Fruit fly (Drosophila melanogaster): ENCODE measurements around the gene mip130.

Gene mip130

DNA sequence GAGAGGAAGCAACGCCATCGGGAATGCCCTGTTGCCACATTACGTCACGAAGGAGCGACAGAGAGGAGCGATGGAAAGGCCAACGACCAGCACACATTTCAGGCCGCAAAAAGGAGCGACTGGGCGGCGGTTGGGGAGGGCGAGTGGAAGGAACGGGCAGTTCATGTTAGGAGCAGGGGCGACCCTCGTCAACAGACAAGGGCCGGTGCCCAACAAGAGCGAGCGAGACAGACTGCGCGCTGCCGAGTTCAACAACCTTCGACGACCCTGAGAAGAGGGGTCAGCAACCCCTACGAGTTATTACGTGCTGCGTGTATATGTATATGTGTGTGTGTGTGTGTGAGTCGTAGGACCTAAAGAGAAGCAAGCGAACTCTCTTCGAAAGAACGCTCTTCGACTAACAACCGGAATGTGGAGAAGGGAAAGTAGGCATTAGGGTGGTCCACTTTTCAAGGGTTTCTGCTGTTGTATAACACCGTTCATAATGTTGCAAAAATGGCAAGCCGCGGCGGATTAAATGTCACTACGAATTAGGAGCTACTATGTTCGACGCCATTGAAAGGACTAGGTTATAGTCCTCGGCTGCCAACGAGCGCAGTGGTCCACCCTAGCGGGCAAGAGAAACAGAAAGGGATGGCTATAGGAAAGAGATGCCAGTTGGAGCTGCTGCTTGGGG, 43.5 kb downstream of the mip130 start (continued):
- TF ChIP-seq otp (GFP tag; IDR thresholded peaks at IDR 0.05), result peak; percentile 94
- TF ChIP-seq CG7839 (tag; optimal IDR thresholded peaks at IDR 0.05), result peak; percentile 95
- TF ChIP-seq twi (tag; optimal IDR thresholded peaks at IDR 0.05), result peak; percentile 76
- TF ChIP-seq hbn (GFP tag; IDR thresholded peaks at IDR 0.05; ENCODE audit: partially characterized antibody), result no peak
- TF ChIP-seq CG11695 (GFP tag; IDR thresholded peaks at IDR 0.05), result peak; percentile 94
- peak; percentile 94 for TF ChIP-seq CG17361 (GFP tag; IDR thresholded peaks at IDR 0.05)
- TF ChIP-seq CG17359 (tag; optimal IDR thresholded peaks at IDR 0.05), result peak; percentile 97
- TF ChIP-seq CG2116 (GFP tag; optimal IDR thresholded peaks at IDR 0.05), result peak; percentile 73
- peak; percentile 79 for TF ChIP-seq Hey (tag; optimal IDR thresholded peaks at IDR 0.05)
- TF ChIP-seq sr (GFP tag; IDR thresholded peaks at IDR 0.05), result peak; percentile 74; the same call in 2 of the 3 replicates
- peak; percentile 76 for TF ChIP-seq Taf1 (GFP tag; IDR thresholded peaks at IDR 0.05)
- peak; percentile 96 for TF ChIP-seq CG7786 (GFP tag; optimal IDR thresholded peaks at IDR 0.05)
- peak; percentile 80 for TF ChIP-seq CG12104 (GFP tag; optimal IDR thresholded peaks at IDR 0.05)
- no peak for TF ChIP-seq Dll (GFP tag; IDR thresholded peaks at IDR 0.05; ENCODE audit: partially characterized antibody)
- TF ChIP-seq CG2678 (tag; optimal IDR thresholded peaks at IDR 0.05), result peak; percentile 97
- TF ChIP-seq CG10462 (GFP tag; optimal IDR thresholded peaks at IDR 0.05), result peak; percentile 90
- TF ChIP-seq trh (GFP tag; optimal IDR thresholded peaks at IDR 0.05), result peak; percentile 68
- TF ChIP-seq ken (GFP tag; IDR thresholded peaks at IDR 0.05), result peak; percentile 93
- peak; percentile 92 for TF ChIP-seq CG13123 (GFP tag; optimal IDR thresholded peaks at IDR 0.05)
- peak; percentile 92 for TF ChIP-seq CG14441 (GFP tag; IDR thresholded peaks at IDR 0.05)
- peak; percentile 44 for TF ChIP-seq grn (GFP tag; optimal IDR thresholded peaks at IDR 0.05)
- peak; percentile 92 for TF ChIP-seq disco-r (GFP tag; optimal IDR thresholded peaks at IDR 0.05)
- TF ChIP-seq gce (GFP tag; IDR thresholded peaks at IDR 0.05), result peak; percentile 94
- TF ChIP-seq CG13287 (GFP tag; IDR thresholded peaks at IDR 0.05; ENCODE audit: partially characterized antibody), result no peak
- TF ChIP-seq CG15073 (GFP tag; optimal IDR thresholded peaks at IDR 0.05), result peak; percentile 50
- TF ChIP-seq pzg (GFP tag; optimal IDR thresholded peaks at IDR 0.05), result peak; percentile 27
- peak; percentile 93 for TF ChIP-seq CG6854 (GFP tag; optimal IDR thresholded peaks at IDR 0.05)
- TF ChIP-seq CG11085 (GFP tag; IDR thresholded peaks at IDR 0.05), result peak; percentile 76
- peak; percentile 95 for TF ChIP-seq CG18262 (tag; optimal IDR thresholded peaks at IDR 0.05)
- TF ChIP-seq CG34376 (GFP tag; optimal IDR thresholded peaks at IDR 0.05), result peak; percentile 83
- peak; percentile 80 for TF ChIP-seq slou (GFP tag; optimal IDR thresholded peaks at IDR 0.05)
- peak in 1 of 3 experiments; percentile 91 for TF ChIP-seq lola (GFP tag; optimal IDR thresholded peaks at IDR 0.05)
- TF ChIP-seq en (GFP tag; optimal IDR thresholded peaks at IDR 0.05), result peak; percentile 95
- no peak for TF ChIP-seq Sin3A (optimal IDR thresholded peaks at IDR 0.05)
- peak; percentile 88 for TF ChIP-seq CG17186 (GFP tag; optimal IDR thresholded peaks at IDR 0.05)
- peak; percentile 94 for TF ChIP-seq CG14710 (tag; optimal IDR thresholded peaks at IDR 0.05)
- peak; percentile 91 for TF ChIP-seq ERR (GFP tag; optimal IDR thresholded peaks at IDR 0.05)
- TF ChIP-seq Ptx1 (GFP tag; IDR thresholded peaks at IDR 0.05), result peak; percentile 91
- TF ChIP-seq CG7987 (GFP tag; optimal IDR thresholded peaks at IDR 0.05), result peak; percentile 93
- TF ChIP-seq croc (GFP tag; conservative IDR thresholded peaks at IDR 0.05), result peak; percentile 90
- TF ChIP-seq kah (GFP tag; optimal IDR thresholded peaks at IDR 0.05), result peak; percentile 84
- peak; percentile 74 for TF ChIP-seq E2f2 (GFP tag; IDR thresholded peaks at IDR 0.05)
- TF ChIP-seq Gsc (GFP tag; IDR thresholded peaks at IDR 0.05), result peak; percentile 70
- TF ChIP-seq tio (GFP tag; optimal IDR thresholded peaks at IDR 0.05), result peak; percentile 89
- TF ChIP-seq Mes4 (GFP tag; optimal IDR thresholded peaks at IDR 0.05), result peak; percentile 95
- peak; percentile 96 for TF ChIP-seq pb (GFP tag; optimal IDR thresholded peaks at IDR 0.05)
- peak; percentile 85 for TF ChIP-seq Aef1 (GFP tag; IDR thresholded peaks at IDR 0.05)
- TF ChIP-seq jigr1 (GFP tag; IDR thresholded peaks at IDR 0.05), result peak; percentile 80; the same call in 2 of the 3 replicates
- TF ChIP-seq chif (GFP tag; optimal IDR thresholded peaks at IDR 0.05), result peak; percentile 95
- TF ChIP-seq CG1602 (GFP tag; optimal IDR thresholded peaks at IDR 0.05), result peak; percentile 91
